Fruit fly (Drosophila melanogaster) whole organism, prepupa: ENCODE data around the gene CG2224.
A peak's percentile ranks its signal among the peaks of the same experiment; 100 is the strongest.

ENCODE experiments used
- Blimp-1 ChIP-seq: fragments of 200-800 bp; sonication (Bioruptor generic); optimal IDR thresholded peaks from 3 replicates; lab custom pipeline; 2017; ENCODE audit warnings: missing biosample characterization, missing genetic modification characterization, mild to moderate bottlenecking, moderate library complexity, missing genetic modification reagents
- CG11294 ChIP-seq: fragments of 200-800 bp; sonication (Bioruptor generic); IDR thresholded peaks from 2 replicates; pipeline ENCODE4 v1.3.6; 2022; ENCODE audit warnings: missing biosample characterization, missing genetic modification characterization
- CG32006 ChIP-seq: fragments of 200-800 bp; sonication (Bioruptor generic); optimal IDR thresholded peaks from 3 replicates; lab custom pipeline; 2017; ENCODE audit warnings: missing biosample characterization, mild to moderate bottlenecking, missing genetic modification characterization
- CG4318 ChIP-seq: fragments of 200-800 bp; sonication (Bioruptor generic); optimal IDR thresholded peaks from 3 replicates; lab custom pipeline; 2017; ENCODE audit warnings: missing biosample characterization, mild to moderate bottlenecking, missing genetic modification characterization
- CG9139 ChIP-seq: fragments of 200-800 bp; sonication (Bioruptor generic); optimal IDR thresholded peaks from 3 replicates; lab custom pipeline; 2017; ENCODE audit warnings: missing biosample characterization, mild to moderate bottlenecking, missing genetic modification characterization
- Sox102F ChIP-seq: fragments of 200-800 bp; sonication (Bioruptor generic); optimal IDR thresholded peaks from 2 replicates; lab custom pipeline; 2016; ENCODE audit warnings: missing biosample characterization, mild to moderate bottlenecking, missing genetic modification characterization
- achi ChIP-seq: fragments of 200-800 bp; sonication (Bioruptor generic); optimal IDR thresholded peaks from 3 replicates; lab custom pipeline; 2016; ENCODE audit warnings: missing biosample characterization, missing genetic modification characterization
- fd59A ChIP-seq: fragments of 200-800 bp; sonication (Bioruptor generic); optimal IDR thresholded peaks from 2 replicates; lab custom pipeline; 2017; ENCODE audit warnings: missing biosample characterization, mild to moderate bottlenecking, missing genetic modification characterization, missing genetic modification reagents
- fd85E ChIP-seq: fragments of 200-800 bp; sonication (Bioruptor generic); optimal IDR thresholded peaks from 3 replicates; lab custom pipeline; 2016; ENCODE audit warnings: missing biosample characterization, missing genetic modification characterization
- svp ChIP-seq: fragments of 200-800 bp; sonication (Bioruptor generic); peaks from one replicate; lab custom pipeline; 2016; ENCODE audit warnings: missing biosample characterization, missing genetic modification characterization

DNA sequence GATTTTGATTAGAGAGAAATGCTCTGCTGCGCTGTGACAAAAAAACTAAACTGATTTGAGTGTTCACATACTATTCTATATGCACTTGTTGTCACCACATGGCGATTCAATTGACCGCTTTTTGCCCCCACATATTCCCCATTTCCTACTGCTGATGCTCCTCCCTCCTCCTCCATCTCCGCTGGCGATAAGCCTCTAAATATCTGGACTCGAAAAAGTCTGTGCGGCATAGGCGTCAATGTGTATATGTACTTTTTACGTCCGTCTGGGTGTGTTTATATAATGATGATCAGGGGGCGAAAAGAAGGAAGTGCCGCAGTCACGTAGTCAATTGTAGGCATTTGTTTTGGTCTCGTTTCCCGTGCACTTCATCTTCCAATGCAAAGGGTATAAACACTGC, 7.4 kb upstream of the CG2224 start:
- TF ChIP-seq Blimp-1 (no peak), CG32006 (GFP tag; lab: Kevin White, UChicago) (no peak), achi (GFP tag; lab: Kevin White, UChicago) (no peak), Sox102F (no peak), fd85E (GFP tag; lab: Kevin White, UChicago) (no peak), CG4318 (GFP tag; lab: Kevin White, UChicago) (no peak), CG11294 (GFP tag; lab: Robert Waterston, UW) (no peak), svp (peak; percentile 83), fd59A (GFP tag; lab: Kevin White, UChicago) (no peak), CG9139 (no peak)
